Fruit fly (Drosophila melanogaster): Measurements from ENCODE around the gene Kdm3.

Kdm3 gene

dm6 chr3R:9515860-9516344 is at the start of gene Kdm3, which contains the start of the genes mRpL47 and CG8176:
Kdm3 (plus strand) TSS chr3R:9516007.
mRpL47 (minus strand) TSS chr3R:9515908.
CG8176 (plus strand) TSS chr3R:9516007.
- TF ChIP-seq EcR (GFP tag; optimal IDR thresholded peaks at IDR 0.05), result no peak
- TF ChIP-seq psq (optimal IDR thresholded peaks at IDR 0.05), result no peak
- no peak for TF ChIP-seq CG8478 (optimal IDR thresholded peaks at IDR 0.05)
- no peak for TF ChIP-seq Dll (optimal IDR thresholded peaks at IDR 0.05)
- TF ChIP-seq pan (optimal IDR thresholded peaks at IDR 0.05), result no peak
- TF ChIP-seq usp (GFP tag; optimal IDR thresholded peaks at IDR 0.05), result no peak

- TF ChIP-seq psq (optimal IDR thresholded peaks at IDR 0.05) (no peak), Dll (optimal IDR thresholded peaks at IDR 0.05) (no peak), pan (optimal IDR thresholded peaks at IDR 0.05) (no peak), usp (GFP tag; optimal IDR thresholded peaks at IDR 0.05) (no peak), EcR (GFP tag; optimal IDR thresholded peaks at IDR 0.05) (no peak), CG8478 (optimal IDR thresholded peaks at IDR 0.05) (no peak)
Measured at dm6 chr3R:9468109-9468508, 47.7 kb upstream of the Kdm3 start.

dm6 chr3R:9480396-9480795 is 35.4 kb upstream of the Kdm3 start:
- TF ChIP-seq psq (optimal IDR thresholded peaks at IDR 0.05), result no peak
- no peak for TF ChIP-seq Dll (optimal IDR thresholded peaks at IDR 0.05)
- TF ChIP-seq usp (GFP tag; optimal IDR thresholded peaks at IDR 0.05), result no peak
- no peak for TF ChIP-seq CG8478 (optimal IDR thresholded peaks at IDR 0.05)

dm6 chr3R:9487561-9487960 is 28.2 kb upstream of the Kdm3 start:
- TF ChIP-seq psq (optimal IDR thresholded peaks at IDR 0.05) (no peak), Dll (optimal IDR thresholded peaks at IDR 0.05) (no peak), EcR (GFP tag; optimal IDR thresholded peaks at IDR 0.05) (no peak), CG8478 (optimal IDR thresholded peaks at IDR 0.05) (no peak)

- TF ChIP-seq EcR (GFP tag; optimal IDR thresholded peaks at IDR 0.05), result no peak
- no peak for TF ChIP-seq Dll (optimal IDR thresholded peaks at IDR 0.05)
- TF ChIP-seq usp (GFP tag; optimal IDR thresholded peaks at IDR 0.05), result no peak
- TF ChIP-seq psq (optimal IDR thresholded peaks at IDR 0.05), result no peak
- TF ChIP-seq CG8478 (optimal IDR thresholded peaks at IDR 0.05), result no peak
- no peak for TF ChIP-seq pan (optimal IDR thresholded peaks at IDR 0.05)
Measured at dm6 chr3R:9487961-9488360, 27.8 kb upstream of the Kdm3 start.

- TF ChIP-seq CG8478 (optimal IDR thresholded peaks at IDR 0.05) (no peak), psq (optimal IDR thresholded peaks at IDR 0.05) (no peak), pan (optimal IDR thresholded peaks at IDR 0.05) (no peak), Dll (optimal IDR thresholded peaks at IDR 0.05) (no peak), usp (GFP tag; optimal IDR thresholded peaks at IDR 0.05) (no peak), EcR (GFP tag; optimal IDR thresholded peaks at IDR 0.05) (no peak)
Measured at dm6 chr3R:9488493-9488892, 27.3 kb upstream of the Kdm3 start.

dm6 chr3R:9491065-9491567 is 24.7 kb upstream of the Kdm3 start:
- no peak for TF ChIP-seq pan (optimal IDR thresholded peaks at IDR 0.05)
- TF ChIP-seq EcR (GFP tag; optimal IDR thresholded peaks at IDR 0.05), result no peak
- TF ChIP-seq CG8478 (optimal IDR thresholded peaks at IDR 0.05), result no peak
- no peak for TF ChIP-seq usp (GFP tag; optimal IDR thresholded peaks at IDR 0.05)
- no peak for TF ChIP-seq Dll (optimal IDR thresholded peaks at IDR 0.05)

- TF ChIP-seq CG8478 (optimal IDR thresholded peaks at IDR 0.05), result no peak
- no peak for TF ChIP-seq psq (optimal IDR thresholded peaks at IDR 0.05)
- TF ChIP-seq Dll (optimal IDR thresholded peaks at IDR 0.05), result no peak
- TF ChIP-seq EcR (GFP tag; optimal IDR thresholded peaks at IDR 0.05), result no peak
- no peak for TF ChIP-seq pan (optimal IDR thresholded peaks at IDR 0.05)
- no peak for TF ChIP-seq usp (GFP tag; optimal IDR thresholded peaks at IDR 0.05)
Measured at dm6 chr3R:9492100-9492499, 23.7 kb upstream of the Kdm3 start.

dm6 chr3R:9493627-9494626 is 21.9 kb upstream of the Kdm3 start, which contains the start of gene CG16779:
CG16779 (minus strand) TSS chr3R:9493677.
- TF ChIP-seq Dll (optimal IDR thresholded peaks at IDR 0.05) (no peak), psq (optimal IDR thresholded peaks at IDR 0.05) (no peak), usp (GFP tag; optimal IDR thresholded peaks at IDR 0.05) (no peak), pan (optimal IDR thresholded peaks at IDR 0.05) (no peak), CG8478 (optimal IDR thresholded peaks at IDR 0.05) (no peak), EcR (GFP tag; optimal IDR thresholded peaks at IDR 0.05) (no peak)

- TF ChIP-seq EcR (GFP tag; optimal IDR thresholded peaks at IDR 0.05) (no peak), pan (optimal IDR thresholded peaks at IDR 0.05) (no peak), Dll (optimal IDR thresholded peaks at IDR 0.05) (no peak), CG8478 (optimal IDR thresholded peaks at IDR 0.05) (no peak), usp (GFP tag; optimal IDR thresholded peaks at IDR 0.05) (no peak), psq (optimal IDR thresholded peaks at IDR 0.05) (no peak)
Measured at dm6 chr3R:9494627-9495009, 21.2 kb upstream of the Kdm3 start, which contains the start of gene phu. phu (plus strand) TSS chr3R:9494801.

- no peak for TF ChIP-seq pan (optimal IDR thresholded peaks at IDR 0.05)
- no peak for TF ChIP-seq CG8478 (optimal IDR thresholded peaks at IDR 0.05)
- no peak for TF ChIP-seq EcR (GFP tag; optimal IDR thresholded peaks at IDR 0.05)
- no peak for TF ChIP-seq usp (GFP tag; optimal IDR thresholded peaks at IDR 0.05)
- no peak for TF ChIP-seq Dll (optimal IDR thresholded peaks at IDR 0.05)
- no peak for TF ChIP-seq psq (optimal IDR thresholded peaks at IDR 0.05)
Measured at dm6 chr3R:9496748-9497147, 19.1 kb upstream of the Kdm3 start.

dm6 chr3R:9499238-9499637 is 16.6 kb upstream of the Kdm3 start:
- no peak for TF ChIP-seq usp (GFP tag; optimal IDR thresholded peaks at IDR 0.05)
- no peak for TF ChIP-seq EcR (GFP tag; optimal IDR thresholded peaks at IDR 0.05)
- no peak for TF ChIP-seq Dll (optimal IDR thresholded peaks at IDR 0.05)
- no peak for TF ChIP-seq psq (optimal IDR thresholded peaks at IDR 0.05)
- no peak for TF ChIP-seq pan (optimal IDR thresholded peaks at IDR 0.05)
- TF ChIP-seq CG8478 (optimal IDR thresholded peaks at IDR 0.05), result no peak

All from whole organism.